Fruit fly (Drosophila melanogaster) whole organism, wandering third instar larva: ENCODE results near the gene fan.

Experiments used
- Abd-B ChIP-seq: fragments of >200 bp; optimal IDR thresholded peaks from 2 replicates; lab custom pipeline; 2017; ENCODE audit warnings: missing biosample characterization, missing genetic modification characterization
- CG32264 ChIP-seq: fragments of 200-800 bp; sonication (Bioruptor generic); optimal IDR thresholded peaks from 2 replicates; lab custom pipeline; 2016; ENCODE audit warnings: missing biosample characterization, missing genetic modification characterization
- CG9705 ChIP-seq: fragments of 200-800 bp; sonication (Bioruptor generic); optimal IDR thresholded peaks from 2 replicates; lab custom pipeline; 2018; ENCODE audit warnings: missing biosample characterization, mild to moderate bottlenecking, missing genetic modification characterization
- CrebA ChIP-seq: fragments of 200-800 bp; sonication (Bioruptor generic); optimal IDR thresholded peaks from 2 replicates; lab custom pipeline; 2016; ENCODE audit warnings: missing biosample characterization, mild to moderate bottlenecking, missing genetic modification characterization, borderline replicate concordance
- Dfd ChIP-seq: fragments of >200 bp; optimal IDR thresholded peaks from 2 replicates; lab custom pipeline; 2017; ENCODE audit warnings: missing biosample characterization, missing genetic modification characterization
- Dif ChIP-seq: fragments of 200-275, 200-300 bp; sonication (Bioruptor generic); optimal IDR thresholded peaks from 2 replicates; lab custom pipeline; 2018; ENCODE audit warnings: missing biosample characterization, missing genetic modification characterization; ENCODE audit not compliant: partially characterized antibody
- GATAd ChIP-seq: sonication (Bioruptor generic); optimal IDR thresholded peaks from 2 replicates; lab custom pipeline; 2016; ENCODE audit warnings: missing biosample characterization, missing genetic modification characterization
- HLH106 ChIP-seq: fragments of 200-800 bp; optimal IDR thresholded peaks from 3 replicates; lab custom pipeline; 2019; ENCODE audit warnings: missing biosample characterization, mild to moderate bottlenecking, missing genetic modification characterization, moderate library complexity
- Hnf4 ChIP-seq: fragments of 200-800 bp; sonication (Bioruptor generic); optimal IDR thresholded peaks from 2 replicates; lab custom pipeline; 2016; ENCODE audit warnings: missing biosample characterization, mild to moderate bottlenecking, missing genetic modification characterization
- Hr78 ChIP-seq: fragments of >200 bp; optimal IDR thresholded peaks from 2 replicates; lab custom pipeline; 2017; ENCODE audit warnings: missing biosample characterization, missing genetic modification characterization
- Hr83 ChIP-seq: fragments of 200-300 bp; sonication (Bioruptor generic); optimal IDR thresholded peaks from 2 replicates; lab custom pipeline; 2016; ENCODE audit warnings: missing biosample characterization, mild to moderate bottlenecking, missing genetic modification characterization, moderate library complexity; ENCODE audit not compliant: poor library complexity, severe bottlenecking
- Jra ChIP-seq: sonication (Bioruptor generic); optimal IDR thresholded peaks from 2 replicates; lab custom pipeline; 2016; ENCODE audit warnings: missing biosample characterization, missing genetic modification characterization
- Mio ChIP-seq: sonication (Bioruptor generic); optimal IDR thresholded peaks from 2 replicates; lab custom pipeline; 2016; ENCODE audit warnings: missing biosample characterization, missing genetic modification characterization
- Myc ChIP-seq: fragments of >200 bp; optimal IDR thresholded peaks from 2 replicates; lab custom pipeline; 2017
- N ChIP-seq: fragments of >200 bp; optimal IDR thresholded peaks from 2 replicates; lab custom pipeline; 2018; ENCODE audit warnings: missing biosample characterization, missing external identifiers, missing genetic modification characterization
- OdsH ChIP-seq: fragments of 200-800 bp; sonication (Bioruptor generic); optimal IDR thresholded peaks from 2 replicates; lab custom pipeline; 2016; ENCODE audit warnings: missing biosample characterization, mild to moderate bottlenecking, missing genetic modification characterization
- Rel ChIP-seq, 2 experiments: fragments of 200-800 bp; sonication (Bioruptor generic) in 1 of 2; optimal IDR thresholded peaks; 2 replicates in 1 of 2; 3 replicates in 1 of 2; lab custom pipeline; 2016 to 2019; ENCODE audit warnings: mild to moderate bottlenecking in 2 of 2, missing biosample characterization in 2 of 2, missing genetic modification characterization in 2 of 2, moderate library complexity in 1 of 2
- Sp1 ChIP-seq: fragments of 200-800 bp; sonication (Bioruptor generic); optimal IDR thresholded peaks from 3 replicates; lab custom pipeline; 2019; ENCODE audit warnings: missing biosample characterization, mild to moderate bottlenecking, missing genetic modification characterization, moderate library complexity
- Vsx2 ChIP-seq: fragments of 200-300, 225-300 bp; sonication (Bioruptor generic); optimal IDR thresholded peaks from 2 replicates; lab custom pipeline; 2018; ENCODE audit warnings: missing biosample characterization, missing genetic modification characterization; ENCODE audit not compliant: partially characterized antibody
- br ChIP-seq: fragments of 200-800 bp; sonication (Bioruptor generic); optimal IDR thresholded peaks from 2 replicates; lab custom pipeline; 2016; ENCODE audit warnings: missing biosample characterization, missing genetic modification characterization
- brk ChIP-seq: fragments of 200-800 bp; sonication (Bioruptor generic); optimal IDR thresholded peaks from 2 replicates; lab custom pipeline; 2016; ENCODE audit warnings: missing biosample characterization, mild to moderate bottlenecking, missing genetic modification characterization
- dl ChIP-seq, 2 experiments: fragments of 175-275, 200-275 bp in 1 of 2; fragments of 200-275 bp in 1 of 2; sonication (Bioruptor generic); optimal IDR thresholded peaks; lab custom pipeline; 2018; ENCODE audit warnings: mild to moderate bottlenecking in 2 of 2, missing biosample characterization in 2 of 2, missing genetic modification characterization in 2 of 2, moderate library complexity in 2 of 2; ENCODE audit not compliant: partially characterized antibody in 2 of 2, insufficient read depth in 1 of 2
- dmrt93B ChIP-seq: fragments of 200-800 bp; sonication (Bioruptor generic); optimal IDR thresholded peaks from 2 replicates; lab custom pipeline; 2018; ENCODE audit warnings: missing biosample characterization, mild to moderate bottlenecking, missing genetic modification characterization
- dsf ChIP-seq: sonication (Bioruptor generic); optimal IDR thresholded peaks from 2 replicates; lab custom pipeline; 2016; ENCODE audit warnings: missing biosample characterization, missing genetic modification characterization, borderline replicate concordance
- ey ChIP-seq: fragments of 200-800 bp; sonication (Bioruptor generic); optimal IDR thresholded peaks from 2 replicates; lab custom pipeline; 2016; ENCODE audit warnings: missing biosample characterization, missing genetic modification characterization
- foxo ChIP-seq, 2 experiments: fragments of 200-800 bp; sonication (Bioruptor generic); optimal IDR thresholded peaks; 2 replicates in 1 of 2; 3 replicates in 1 of 2; lab custom pipeline; 2016 to 2017; ENCODE audit warnings: missing biosample characterization in 2 of 2, missing genetic modification characterization in 2 of 2
- fru ChIP-seq: fragments of 200-800 bp; sonication (Bioruptor generic); optimal IDR thresholded peaks from 3 replicates; lab custom pipeline; 2016; ENCODE audit warnings: missing biosample characterization, mild to moderate bottlenecking, missing genetic modification characterization
- h ChIP-seq: fragments of 200-800 bp; sonication (Bioruptor generic); optimal IDR thresholded peaks from 3 replicates; lab custom pipeline; 2016; ENCODE audit warnings: missing biosample characterization, mild to moderate bottlenecking, missing genetic modification characterization
- jim ChIP-seq: fragments of 175-275, 200-325 bp; sonication (Bioruptor generic); optimal IDR thresholded peaks from 2 replicates; lab custom pipeline; 2016; ENCODE audit warnings: missing biosample characterization, mild to moderate bottlenecking, missing genetic modification characterization
- lola ChIP-seq: fragments of >200 bp; optimal IDR thresholded peaks from 2 replicates; lab custom pipeline; 2017; ENCODE audit warnings: missing biosample characterization, missing genetic modification characterization
- pan ChIP-seq: fragments of >200 bp; optimal IDR thresholded peaks from 2 replicates; lab custom pipeline; 2017
- psq ChIP-seq: fragments of 200-800 bp; sonication (Bioruptor generic); optimal IDR thresholded peaks from 3 replicates; lab custom pipeline; 2017; ENCODE audit warnings: missing biosample characterization, mild to moderate bottlenecking, missing genetic modification characterization, moderate library complexity
- rgr ChIP-seq: fragments of 200-800 bp; sonication (Bioruptor generic); optimal IDR thresholded peaks from 3 replicates; lab custom pipeline; 2016; ENCODE audit warnings: missing biosample characterization, mild to moderate bottlenecking, missing genetic modification characterization
- sage ChIP-seq: fragments of 200-800 bp; sonication (Bioruptor generic); optimal IDR thresholded peaks from 2 replicates; lab custom pipeline; 2016; ENCODE audit warnings: missing biosample characterization, mild to moderate bottlenecking, missing genetic modification characterization
- sv ChIP-seq: fragments of 200-800 bp; sonication (Bioruptor generic); optimal IDR thresholded peaks from 3 replicates; lab custom pipeline; 2016; ENCODE audit warnings: missing biosample characterization, missing genetic modification characterization
- tai ChIP-seq: sonication (Bioruptor generic); optimal IDR thresholded peaks from 2 replicates; lab custom pipeline; 2016; ENCODE audit warnings: missing biosample characterization, missing genetic modification characterization
- usp ChIP-seq: fragments of >200 bp; optimal IDR thresholded peaks from 2 replicates; lab custom pipeline; 2017; ENCODE audit warnings: missing biosample characterization, missing genetic modification characterization
- woc ChIP-seq: sonication (Bioruptor generic); optimal IDR thresholded peaks from 2 replicates; lab custom pipeline; 2016; ENCODE audit warnings: missing biosample characterization, mild to moderate bottlenecking, missing genetic modification characterization

The fan gene

DNA sequence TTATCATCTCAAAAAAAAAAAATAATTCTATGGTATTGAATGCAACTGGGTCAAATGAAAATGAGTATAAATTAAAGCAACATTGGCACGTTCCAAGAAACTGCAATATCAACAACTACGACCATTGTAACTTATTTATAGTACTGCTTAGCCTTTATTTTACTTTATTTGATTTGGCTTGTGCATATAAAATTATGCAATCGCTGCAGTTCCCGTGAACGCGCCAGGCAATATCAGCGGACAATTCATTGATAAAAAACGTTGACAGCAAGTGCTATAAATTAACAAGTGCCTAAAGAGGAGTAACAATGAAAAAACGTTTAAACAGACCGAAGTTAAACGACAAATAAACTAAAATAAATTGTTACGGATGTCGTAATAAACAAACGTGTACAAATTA is 37.7 kb upstream of the fan start:
- no peak for TF ChIP-seq woc (GFP tag; lab: Kevin White, UChicago)
- no peak for TF ChIP-seq Abd-B
- TF ChIP-seq Hr83 (GFP tag; lab: Kevin White, UChicago), result no peak

DNA sequence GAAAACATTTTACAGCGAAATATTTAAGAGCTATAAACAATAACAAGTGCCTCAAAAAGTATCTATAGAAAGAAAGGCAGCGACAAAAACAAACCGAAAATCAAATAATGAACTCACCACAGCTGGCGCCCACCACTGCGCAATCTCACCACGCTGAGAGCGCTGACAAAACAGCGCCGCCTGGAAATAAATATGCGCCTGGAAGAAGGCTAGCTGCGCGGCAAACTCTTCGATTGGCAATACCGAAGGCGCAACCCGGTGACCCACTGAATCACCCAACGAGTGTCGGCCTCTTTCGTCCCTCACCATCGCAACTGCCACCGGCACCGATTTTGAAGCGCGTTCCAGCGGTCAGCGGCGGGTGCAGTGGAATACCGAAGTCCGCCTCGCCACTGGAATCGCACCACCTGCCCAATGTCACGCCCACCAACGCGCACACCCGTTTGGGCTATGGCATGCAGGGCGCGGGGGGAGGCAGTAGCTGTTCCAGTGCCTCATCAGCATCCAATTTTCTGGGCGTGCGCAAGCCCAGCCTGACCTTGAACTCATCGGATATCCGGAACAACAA is 37.2 kb upstream of the fan start:
- TF ChIP-seq lola (GFP tag; lab: Kevin White, UChicago) (no peak), Myc (lab: Kevin White, UChicago) (peak; percentile 81), Abd-B (peak; percentile 57), N (GFP tag; lab: Kevin White, UChicago) (peak; percentile 53), usp (GFP tag; lab: Kevin White, UChicago) (no peak), psq (GFP tag; lab: Kevin White, UChicago) (no peak), pan (lab: Kevin White, UChicago) (no peak), GATAd (GFP tag; lab: Kevin White, UChicago) (no peak), OdsH (no peak), CG32264 (GFP tag; lab: Kevin White, UChicago) (no peak)

DNA sequence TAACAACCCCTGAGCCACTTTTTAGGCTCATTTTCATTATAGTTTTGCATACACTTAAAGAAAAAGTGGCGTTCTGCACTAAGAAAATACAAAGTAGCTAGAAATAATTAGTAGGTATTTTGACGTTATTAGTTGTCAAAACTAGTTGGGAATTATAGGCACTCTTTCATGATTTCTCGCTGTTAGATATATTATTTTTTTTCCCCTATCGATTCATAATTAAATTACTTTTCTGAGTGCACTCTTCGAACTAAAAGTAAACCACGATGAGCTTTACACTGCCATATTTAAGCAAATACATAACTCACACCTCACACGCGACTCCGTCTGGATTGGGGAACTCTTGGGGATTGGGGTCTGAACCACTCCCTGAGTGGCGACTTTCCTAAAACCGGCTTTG is 36.2 kb upstream of the fan start:
- TF ChIP-seq br (GFP tag; lab: Kevin White, UChicago) (peak; percentile 29), Hnf4 (GFP tag; lab: Kevin White, UChicago) (peak; percentile 44), fru (GFP tag; lab: Kevin White, UChicago) (peak; percentile 84), CrebA (GFP tag; lab: Kevin White, UChicago) (no peak), Rel (GFP tag; optimal IDR thresholded peaks at IDR 0.05; lab: Kevin White, UChicago) (no peak), Rel (tag; optimal IDR thresholded peaks at IDR 0.05; lab: Kevin White, UChicago) (no peak), Mio (GFP tag; lab: Kevin White, UChicago) (no peak), foxo (GFP tag; optimal IDR thresholded peaks at IDR 0.05; lab: Kevin White, UChicago) (peak in 1 of 2 experiments; percentile 71), Myc (lab: Kevin White, UChicago) (no peak), brk (GFP tag; lab: Kevin White, UChicago) (no peak), CG32264 (GFP tag; lab: Kevin White, UChicago) (no peak), psq (GFP tag; lab: Kevin White, UChicago) (peak; percentile 24), rgr (GFP tag; lab: Kevin White, UChicago) (peak; percentile 62), Hr83 (GFP tag; lab: Kevin White, UChicago) (no peak), ey (GFP tag; lab: Kevin White, UChicago) (peak; percentile 46), N (GFP tag; lab: Kevin White, UChicago) (no peak), Vsx2 (GFP tag; lab: Kevin White, UChicago) (no peak), sage (peak; percentile 7), Dfd (GFP tag; lab: Kevin White, UChicago) (no peak), Hr78 (GFP tag; lab: Kevin White, UChicago) (no peak), Sp1 (GFP tag; lab: Kevin White, UChicago) (peak; percentile 21), tai (no peak), CG9705 (peak; percentile 1), dmrt93B (GFP tag; lab: Kevin White, UChicago) (peak; percentile 34), usp (GFP tag; lab: Kevin White, UChicago) (no peak), Jra (GFP tag; lab: Kevin White, UChicago) (no peak), dsf (no peak), Dif (GFP tag; lab: Kevin White, UChicago) (no peak), GATAd (GFP tag; lab: Kevin White, UChicago) (no peak), HLH106 (tag; lab: Kevin White, UChicago) (peak; percentile 62), OdsH (peak; percentile 59), dl (GFP tag; optimal IDR thresholded peaks at IDR 0.05; lab: Kevin White, UChicago; ENCODE audit: insufficient read depth in 1 of 2, partially characterized antibody in 2 of 2) (no peak), lola (GFP tag; lab: Kevin White, UChicago) (no peak), woc (GFP tag; lab: Kevin White, UChicago) (peak; percentile 28), jim (GFP tag; lab: Kevin White, UChicago) (no peak), pan (lab: Kevin White, UChicago) (no peak), Abd-B (no peak), h (peak; percentile 67), sv (GFP tag; lab: Kevin White, UChicago) (no peak)
